In the genomic region with DNA sequence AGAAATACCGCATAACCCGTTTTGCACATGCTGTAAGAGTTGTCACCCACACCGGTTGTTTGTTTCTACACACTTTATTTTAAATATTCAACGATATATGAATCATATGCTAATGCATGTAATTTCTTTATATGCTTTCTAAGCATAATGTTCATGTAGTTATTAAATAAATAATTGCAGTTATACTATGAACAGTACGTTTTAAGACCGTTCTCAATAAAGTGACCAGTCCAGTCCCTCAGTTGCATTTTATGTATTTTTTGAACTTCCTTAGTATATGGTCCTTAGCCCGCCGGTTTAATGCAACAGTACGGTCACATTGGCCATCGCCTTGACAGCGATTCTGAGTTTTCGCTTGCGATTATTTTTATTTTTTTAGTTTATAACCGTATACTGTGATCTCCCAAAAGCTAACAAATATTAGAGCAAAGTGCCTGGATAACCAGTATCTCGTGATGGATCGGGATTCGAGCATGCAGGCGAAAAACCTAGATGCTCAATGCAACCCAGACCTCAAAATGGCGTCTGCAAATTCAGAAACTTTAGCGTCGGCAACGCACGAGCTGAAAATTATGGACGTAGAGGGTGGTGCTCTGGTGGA, we compare ENCODE assay signal across 1 fruit fly cellular context.
A peak's percentile ranks its signal among the peaks of the same experiment; 100 is the strongest.
TF ChIP-seq lines count a peak whose summit lies in the region.

Gene Ravus, minus strand, starts transcription at position 1 of the 601 bp plus-strand sequence.

TF ChIP-seq in whole organism, embryonic, 481 proteins besides CTCF, POLR2A, EP300 and RAD21 (continued from another document):
- TF ChIP-seq CG8281 (tag; optimal IDR thresholded peaks at IDR 0.05; lab: Kevin White, UChicago) = no peak
- TF ChIP-seq danr (GFP tag; IDR thresholded peaks at IDR 0.05; lab: Robert Waterston, UW) = no peak
- no peak for TF ChIP-seq CG1603 (tag; optimal IDR thresholded peaks at IDR 0.05; lab: Kevin White, UChicago)
- peak; percentile 64 for TF ChIP-seq CG8924 (tag; optimal IDR thresholded peaks at IDR 0.05; lab: Kevin White, UChicago)
- TF ChIP-seq dysf (GFP tag; IDR thresholded peaks at IDR 0.05; lab: Robert Waterston, UW) = peak; percentile 25; the same call in 1 of the 3 replicates
- no peak for TF ChIP-seq CG1529 (GFP tag; optimal IDR thresholded peaks at IDR 0.05; lab: Kevin White, UChicago)
- no peak for TF ChIP-seq Dfd (GFP tag; optimal IDR thresholded peaks at IDR 0.05; lab: Kevin White, UChicago)
- no peak for TF ChIP-seq CG15073 (GFP tag; optimal IDR thresholded peaks at IDR 0.05; lab: Kevin White, UChicago)
- TF ChIP-seq mam (GFP tag; optimal IDR thresholded peaks at IDR 0.05; lab: Kevin White, UChicago) = peak; percentile 50
- peak; percentile 8 for TF ChIP-seq CG12942 (GFP tag; optimal IDR thresholded peaks at IDR 0.05; lab: Kevin White, UChicago)
- peak; percentile 23 for TF ChIP-seq NC2β (GFP tag; optimal IDR thresholded peaks at IDR 0.05; lab: Kevin White, UChicago)
- no peak; the same call in 1 of the 2 replicates for TF ChIP-seq HLH3B (GFP tag; IDR thresholded peaks at IDR 0.05; lab: Robert Waterston, UW)
- TF ChIP-seq tna (GFP tag; IDR thresholded peaks at IDR 0.05; lab: Robert Waterston, UW; ENCODE audit: partially characterized antibody) = no peak
- TF ChIP-seq Blimp-1 (GFP tag; optimal IDR thresholded peaks at IDR 0.05; lab: Kevin White, UChicago) = no peak
- TF ChIP-seq cato (GFP tag; optimal IDR thresholded peaks at IDR 0.05; lab: Kevin White, UChicago; ENCODE audit: borderline replicate concordance) = peak; percentile 9
- TF ChIP-seq CG5180 (GFP tag; optimal IDR thresholded peaks at IDR 0.05; lab: Kevin White, UChicago) = no peak
- TF ChIP-seq CG12769 (tag; optimal IDR thresholded peaks at IDR 0.05; lab: Kevin White, UChicago) = no peak
- TF ChIP-seq unc-4 (GFP tag; IDR thresholded peaks at IDR 0.05; lab: Robert Waterston, UW; ENCODE audit: partially characterized antibody) = no peak
- no peak for TF ChIP-seq vnd (GFP tag; IDR thresholded peaks at IDR 0.05; lab: Robert Waterston, UW; ENCODE audit: partially characterized antibody)
- no peak for TF ChIP-seq pb (GFP tag; optimal IDR thresholded peaks at IDR 0.05; lab: Kevin White, UChicago)
- TF ChIP-seq pzg (GFP tag; optimal IDR thresholded peaks at IDR 0.05; lab: Kevin White, UChicago) = peak; percentile 78
- TF ChIP-seq Nf-YA (GFP tag; IDR thresholded peaks at IDR 0.05; lab: Robert Waterston, UW) = no peak
- no peak for TF ChIP-seq Optix (GFP tag; IDR thresholded peaks at IDR 0.05; lab: Robert Waterston, UW)
- TF ChIP-seq Ets65A (GFP tag; lab: Kevin White, UChicago) = peak; percentile 93
- TF ChIP-seq Rfx (GFP tag; IDR thresholded peaks at IDR 0.05; lab: Robert Waterston, UW) = peak; percentile 54; the same call in 1 of the 2 replicates
TF ChIP-seq in whole organism, embryonic: peak in this region for 165.
